Fruit fly (Drosophila melanogaster): ENCODE measurements around the gene und.

Gene und

DNA sequence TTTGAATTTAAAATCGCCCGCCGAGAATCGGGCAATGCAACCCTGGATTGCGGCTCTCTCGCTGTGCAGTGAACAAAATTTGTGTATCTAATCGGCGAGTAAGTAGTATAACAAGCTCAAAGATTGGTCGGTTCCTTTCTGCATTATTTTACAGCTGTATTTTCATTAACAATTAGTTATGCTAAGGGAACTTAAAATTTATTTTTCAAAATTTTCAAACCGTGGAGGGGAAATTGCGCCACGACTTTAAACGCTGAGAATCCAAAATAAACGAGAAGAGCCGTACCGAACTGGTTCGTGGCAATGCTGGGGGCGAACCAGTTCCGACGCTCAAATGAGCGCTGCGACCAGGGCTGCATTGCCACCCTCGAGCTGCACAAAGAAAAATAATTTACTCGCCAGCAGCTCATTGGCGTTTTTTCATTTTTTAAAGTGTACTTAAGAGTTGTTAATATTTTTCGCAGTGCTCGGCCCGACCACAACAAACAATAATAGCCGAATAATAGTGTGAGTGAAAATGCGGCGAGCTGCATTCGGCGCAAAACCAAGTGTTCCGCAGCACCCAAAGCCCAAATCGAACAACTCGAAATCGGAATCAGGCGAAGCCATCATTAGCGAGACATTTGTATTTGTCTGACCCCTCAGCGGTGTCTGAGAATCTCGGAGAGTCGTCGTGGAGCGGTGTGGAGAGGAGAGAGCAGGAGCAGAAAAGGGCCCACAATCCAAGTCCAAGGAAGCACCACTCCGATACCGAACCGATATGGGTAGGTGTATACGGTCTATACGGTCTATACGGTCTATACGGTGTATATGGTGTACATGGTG, 5.0 kb upstream of the und start, which contains the start of gene zf30C (continued):
- TF ChIP-seq Smox (GFP tag; optimal IDR thresholded peaks at IDR 0.05) (peak; percentile 87), salr (GFP tag; optimal IDR thresholded peaks at IDR 0.05) (peak; percentile 45 to 83), CG6163 (GFP tag; IDR thresholded peaks at IDR 0.05) (peak; percentile 93), CG6854 (GFP tag; optimal IDR thresholded peaks at IDR 0.05) (no peak), CG8319 (GFP tag; optimal IDR thresholded peaks at IDR 0.05) (peak; percentile 86), Met (GFP tag; optimal IDR thresholded peaks at IDR 0.05) (peak; percentile 89), fd85E (GFP tag; optimal IDR thresholded peaks at IDR 0.05) (peak; percentile 53), Hr38 (GFP tag; optimal IDR thresholded peaks at IDR 0.05) (peak; percentile 91), Eip93F (GFP tag; optimal IDR thresholded peaks at IDR 0.05) (peak; percentile 23), esn (GFP tag; optimal IDR thresholded peaks at IDR 0.05) (peak; percentile 93), CG31627 (GFP tag; optimal IDR thresholded peaks at IDR 0.05) (peak; percentile 94), fkh (GFP tag; optimal IDR thresholded peaks at IDR 0.05) (peak; percentile 40), CG8632 (GFP tag; optimal IDR thresholded peaks at IDR 0.05) (peak; percentile 80), CG9139 (GFP tag; optimal IDR thresholded peaks at IDR 0.05) (no peak)

dm6 chr2L:9758856-9759255, 4.3 kb upstream of the und start:
- TF ChIP-seq fd59A (GFP tag; optimal IDR thresholded peaks at IDR 0.05) (no peak), Smox (GFP tag; optimal IDR thresholded peaks at IDR 0.05) (no peak), fkh (GFP tag; optimal IDR thresholded peaks at IDR 0.05) (no peak), CG34406 (GFP tag; optimal IDR thresholded peaks at IDR 0.05) (no peak), Met (GFP tag; optimal IDR thresholded peaks at IDR 0.05) (no peak), salr (GFP tag; optimal IDR thresholded peaks at IDR 0.05) (no peak), CG11902 (GFP tag; optimal IDR thresholded peaks at IDR 0.05) (no peak), vri (GFP tag; optimal IDR thresholded peaks at IDR 0.05) (no peak), acj6 (GFP tag; optimal IDR thresholded peaks at IDR 0.05) (peak; percentile 25), dsx (GFP tag; optimal IDR thresholded peaks at IDR 0.05; ENCODE audit: poor library complexity, severe bottlenecking) (peak; percentile 21), Gug (GFP tag; IDR thresholded peaks at IDR 0.05) (peak; percentile 40), Eip78C (GFP tag) (no peak), CG7368 (GFP tag; optimal IDR thresholded peaks at IDR 0.05) (no peak), CG15336 (GFP tag; IDR thresholded peaks at IDR 0.05) (peak; percentile 16; the same call in 1 of the 2 replicates), Sox14 (GFP tag; optimal IDR thresholded peaks at IDR 0.05) (peak; percentile 81), CG6792 (GFP tag; optimal IDR thresholded peaks at IDR 0.05) (peak; percentile 36), CG32006 (GFP tag; optimal IDR thresholded peaks at IDR 0.05) (peak; percentile 49), Hr39 (GFP tag; optimal IDR thresholded peaks at IDR 0.05) (peak; percentile 48), CG3032 (tag; optimal IDR thresholded peaks at IDR 0.05) (peak; percentile 48), Hr4 (GFP tag; optimal IDR thresholded peaks at IDR 0.05) (no peak), dac (GFP tag; optimal IDR thresholded peaks at IDR 0.05) (no peak), pdm3 (GFP tag; optimal IDR thresholded peaks at IDR 0.05) (no peak), Eip75B (GFP tag; optimal IDR thresholded peaks at IDR 0.05) (no peak), achi (GFP tag; optimal IDR thresholded peaks at IDR 0.05) (peak; percentile 34), CG8119 (GFP tag; IDR thresholded peaks at IDR 0.05) (no peak), Blimp-1 (GFP tag; optimal IDR thresholded peaks at IDR 0.05) (no peak), ss (GFP tag; optimal IDR thresholded peaks at IDR 0.05) (peak in 1 of 2 experiments; percentile 67), net (GFP tag; optimal IDR thresholded peaks at IDR 0.05) (peak; percentile 48), CG11762 (GFP tag; optimal IDR thresholded peaks at IDR 0.05; ENCODE audit: insufficient read depth) (no peak), esn (GFP tag; optimal IDR thresholded peaks at IDR 0.05) (peak; percentile 66), CG6808 (GFP tag; optimal IDR thresholded peaks at IDR 0.05) (no peak), CG6163 (GFP tag; IDR thresholded peaks at IDR 0.05) (peak; percentile 78), Ets21C (GFP tag; optimal IDR thresholded peaks at IDR 0.05) (peak; percentile 34), CG4318 (GFP tag; optimal IDR thresholded peaks at IDR 0.05) (no peak), CG3919 (GFP tag; optimal IDR thresholded peaks at IDR 0.05) (no peak), Hr38 (GFP tag; optimal IDR thresholded peaks at IDR 0.05) (no peak), spab (GFP tag; optimal IDR thresholded peaks at IDR 0.05) (no peak), cyc (GFP tag; optimal IDR thresholded peaks at IDR 0.05) (peak; percentile 14), Sox15 (GFP tag; optimal IDR thresholded peaks at IDR 0.05) (peak; percentile 26), fd85E (GFP tag; optimal IDR thresholded peaks at IDR 0.05) (no peak), CG16779 (tag; optimal IDR thresholded peaks at IDR 0.05) (no peak), Eip93F (GFP tag; optimal IDR thresholded peaks at IDR 0.05) (no peak)

Data from whole organism, prepupa.